Worm (Caenorhabditis elegans): ENCODE results near the gene R05G6.9.

The R05G6.9 gene

DNA sequence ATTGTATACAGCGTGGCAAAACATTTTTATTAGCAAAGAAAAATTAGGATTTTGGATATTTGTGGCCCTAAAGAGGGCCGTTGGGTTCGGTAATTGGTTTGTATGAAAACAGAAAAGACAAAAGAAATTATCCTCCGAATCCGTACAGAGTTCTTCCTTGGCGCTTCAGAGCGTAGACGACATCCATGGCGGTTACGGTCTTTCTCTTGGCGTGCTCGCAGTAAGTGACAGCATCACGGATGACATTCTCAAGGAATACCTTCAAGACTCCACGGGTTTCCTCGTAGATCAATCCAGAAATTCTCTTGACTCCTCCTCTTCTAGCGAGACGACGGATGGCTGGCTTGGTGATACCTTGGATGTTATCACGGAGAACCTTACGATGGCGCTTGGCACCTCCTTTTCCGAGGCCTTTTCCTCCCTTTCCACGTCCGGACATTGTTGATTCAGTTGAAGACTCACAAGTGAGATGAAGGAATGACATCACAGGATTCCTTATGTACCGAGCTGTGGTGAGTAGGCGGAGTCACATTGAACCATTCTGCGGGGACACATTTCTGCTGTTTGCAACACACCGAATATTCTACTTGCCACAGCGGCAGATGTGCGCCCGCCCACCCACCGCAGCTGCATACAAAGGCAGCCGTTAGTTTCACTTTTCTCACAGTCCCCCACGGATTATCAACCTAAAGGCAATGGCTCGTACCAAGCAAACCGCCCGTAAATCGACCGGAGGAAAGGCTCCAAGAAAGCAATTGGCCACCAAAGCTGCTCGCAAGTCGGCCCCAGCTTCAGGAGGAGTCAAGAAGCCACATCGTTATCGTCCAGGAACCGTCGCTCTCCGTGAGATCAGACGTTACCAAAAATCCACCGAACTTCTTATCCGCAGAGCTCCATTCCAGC, 28.3 kb downstream of the R05G6.9 start, which contains the start of the genes his-60 and his-59 (continued):
- no peak for TF ChIP-seq T26A8.4 (GFP tag; IDR thresholded peaks at IDR 0.05)
- TF ChIP-seq ceh-62 (tag; optimal IDR thresholded peaks at IDR 0.05): no peak
- TF ChIP-seq daf-19 (GFP tag; conservative IDR thresholded peaks at IDR 0.05): no peak
- no peak for TF ChIP-seq hlh-30 (tag; optimal IDR thresholded peaks at IDR 0.05; ENCODE audit: insufficient read depth)
- peak; percentile 59; the same call in 1 of the 2 replicates for TF ChIP-seq php-3 (GFP tag; IDR thresholded peaks at IDR 0.05)
- 0 out of 2 replicates have a peak, but pooled peaks have one; percentile 31 for TF ChIP-seq D1046.2 (GFP tag; IDR thresholded peaks at IDR 0.05)
- no peak for TF ChIP-seq Y48G9A.11 (GFP tag; IDR thresholded peaks at IDR 0.05)
- no peak for TF ChIP-seq lin-29 (GFP tag; IDR thresholded peaks at IDR 0.05)
- TF ChIP-seq nhr-237 (tag; optimal IDR thresholded peaks at IDR 0.05): no peak
- TF ChIP-seq Y75B8A.6 (GFP tag; IDR thresholded peaks at IDR 0.05): no peak
- TF ChIP-seq fkh-10 (GFP tag; optimal IDR thresholded peaks at IDR 0.05): no peak
- TF ChIP-seq nhr-42 (GFP tag; IDR thresholded peaks at IDR 0.05): peak; percentile 46; the same call in 1 of the 2 replicates
- no peak for TF ChIP-seq daf-12 (tag; optimal IDR thresholded peaks at IDR 0.05)
- TF ChIP-seq egl-43 (GFP tag; IDR thresholded peaks at IDR 0.05): peak; percentile 77
- TF ChIP-seq F10B5.3 (tag; optimal IDR thresholded peaks at IDR 0.05): no peak
- no peak for TF ChIP-seq lin-13 (GFP tag; optimal IDR thresholded peaks at IDR 0.05)
- peak; percentile 57 for TF ChIP-seq snpc-1.2 (GFP tag; IDR thresholded peaks at IDR 0.05)
- no peak for TF ChIP-seq mdl-1 (tag; optimal IDR thresholded peaks at IDR 0.05)
- no peak for TF ChIP-seq ces-1 (GFP tag; optimal IDR thresholded peaks at IDR 0.05)
- TF ChIP-seq ceh-32 (tag; optimal IDR thresholded peaks at IDR 0.05; ENCODE audit: poor library complexity): no peak

DNA sequence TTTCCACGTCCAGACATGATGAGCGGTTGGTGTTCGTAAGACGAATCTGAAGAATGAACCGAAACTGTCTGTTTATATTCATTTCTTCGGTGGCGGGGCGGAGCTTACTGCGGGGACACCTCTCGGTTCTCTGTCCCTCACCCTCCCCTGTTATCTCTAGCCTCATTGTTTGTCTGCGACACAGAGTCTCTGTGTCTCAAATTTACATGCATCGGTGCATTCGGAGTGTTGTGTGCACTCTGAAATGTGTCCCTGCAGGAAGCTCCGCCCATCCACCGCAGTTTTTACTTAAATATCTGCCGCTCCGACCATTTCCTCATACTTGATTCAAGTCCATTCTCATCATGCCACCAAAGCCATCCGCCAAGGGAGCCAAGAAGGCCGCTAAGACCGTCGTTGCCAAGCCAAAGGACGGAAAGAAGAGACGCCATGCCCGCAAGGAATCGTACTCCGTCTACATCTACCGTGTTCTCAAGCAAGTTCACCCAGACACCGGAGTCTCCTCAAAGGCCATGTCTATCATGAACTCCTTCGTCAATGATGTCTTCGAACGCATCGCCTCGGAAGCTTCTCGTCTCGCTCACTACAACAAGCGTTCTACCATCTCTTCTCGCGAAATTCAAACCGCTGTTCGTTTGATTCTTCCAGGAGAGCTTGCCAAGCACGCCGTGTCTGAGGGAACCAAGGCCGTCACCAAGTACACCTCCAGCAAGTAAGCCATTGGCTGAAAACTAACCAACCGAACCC, 29.7 kb downstream of the R05G6.9 start, which contains the start of the genes his-61 and his-62:
TSS of gene his-61 (minus strand) at position 17 of the 747 bp plus-strand sequence.
TSS of gene his-62 (plus strand) at position 345 of the 747 bp plus-strand sequence.
- TF ChIP-seq ceh-44 (GFP tag; IDR thresholded peaks at IDR 0.05) (no peak), spr-1 (tag; optimal IDR thresholded peaks at IDR 0.05) (no peak), nhr-28 (tag; optimal IDR thresholded peaks at IDR 0.05) (peak; percentile 18), ces-1 (GFP tag; optimal IDR thresholded peaks at IDR 0.05) (no peak), lin-15B (tag; optimal IDR thresholded peaks at IDR 0.05) (no peak), ztf-11 (tag; optimal IDR thresholded peaks at IDR 0.05) (no peak), ceh-82 (tag; optimal IDR thresholded peaks at IDR 0.05) (no peak), lin-39 (tag; optimal IDR thresholded peaks at IDR 0.05) (no peak), duxl-1 (tag; optimal IDR thresholded peaks at IDR 0.05; ENCODE audit: poor library complexity) (peak; percentile 52), D1046.2 (GFP tag; IDR thresholded peaks at IDR 0.05) (0 out of 2 replicates have a peak, but pooled peaks have one; percentile 40), zfp-3 (GFP tag; conservative IDR thresholded peaks at IDR 0.05) (no peak), lin-13 (GFP tag; optimal IDR thresholded peaks at IDR 0.05) (peak; percentile 36), daf-8 (GFP tag; IDR thresholded peaks at IDR 0.05) (no peak), mxl-2 (GFP tag; conservative IDR thresholded peaks at IDR 0.05) (no peak), dmd-6 (GFP tag; IDR thresholded peaks at IDR 0.05) (peak; percentile 79), nhr-10 (tag; optimal IDR thresholded peaks at IDR 0.05) (peak; percentile 6), T26A8.4 (GFP tag; IDR thresholded peaks at IDR 0.05) (peak; percentile 70), F10B5.3 (tag; optimal IDR thresholded peaks at IDR 0.05) (peak; percentile 72), skn-1 (tag; optimal IDR thresholded peaks at IDR 0.05) (no peak), cey-2 (tag; optimal IDR thresholded peaks at IDR 0.05; ENCODE audit: borderline replicate concordance, insufficient read depth) (no peak), nhr-41 (GFP tag; IDR thresholded peaks at IDR 0.05) (0 out of 2 replicates have a peak, but pooled peaks have one; percentile 20), aly-2 (tag; optimal IDR thresholded peaks at IDR 0.05) (no peak), ztf-7 (tag; optimal IDR thresholded peaks at IDR 0.05) (no peak), unc-39 (tag; optimal IDR thresholded peaks at IDR 0.05) (no peak), mxl-3 (GFP tag; optimal IDR thresholded peaks at IDR 0.05) (no peak), arid-1 (GFP tag; conservative IDR thresholded peaks at IDR 0.05) (peak; percentile 4; the same call in 1 of the 2 replicates), attf-4 (tag; optimal IDR thresholded peaks at IDR 0.05) (no peak), tag-97 (GFP tag; IDR thresholded peaks at IDR 0.05) (no peak), lim-7 (GFP tag; IDR thresholded peaks at IDR 0.05) (peak; percentile 64), madf-9 (GFP tag; conservative IDR thresholded peaks at IDR 0.05) (no peak), egl-27 (tag; optimal IDR thresholded peaks at IDR 0.05) (no peak), R02D3.7 (tag; optimal IDR thresholded peaks at IDR 0.05) (no peak)

Data from whole organism, L4 larva.